Worm (Caenorhabditis elegans) whole organism, early embryonic: ENCODE data around the gene denn-4.

Source experiments
- F13C5.2 ChIP-seq: sonication (generic microtip); optimal IDR thresholded peaks from 2 replicates; lab custom pipeline; 2017; ENCODE audit warnings: mild to moderate bottlenecking, missing genetic modification characterization, inconsistent platforms, missing compliant biosample characterization
- ama-1 ChIP-seq: fragments of 150-350 bp; optimal IDR thresholded peaks from 2 replicates; lab custom pipeline; 2014
- ceh-36 ChIP-seq: sonication (generic microtip); optimal IDR thresholded peaks from 2 replicates; lab custom pipeline; 2016; ENCODE audit warnings: missing genetic modification characterization, inconsistent platforms, missing compliant biosample characterization
- flt-1 ChIP-seq: fragments of 200-800 bp; sonication (Bioruptor generic); IDR thresholded peaks from 2 replicates; pipeline ENCODE4 v1.3.6; 2022; ENCODE audit warnings: missing genetic modification characterization, missing compliant biosample characterization
- hmbx-1 ChIP-seq: sonication (generic microtip); optimal IDR thresholded peaks from 2 replicates; lab custom pipeline; 2016; ENCODE audit warnings: mild to moderate bottlenecking, missing genetic modification characterization, missing compliant biosample characterization
- pes-1 ChIP-seq: fragments of 200-800 bp; sonication (Bioruptor generic); IDR thresholded peaks from 2 replicates; pipeline ENCODE4 v1.3.6; 2022; ENCODE audit warnings: missing genetic modification reagents, missing genetic modification characterization, missing compliant biosample characterization
- scrt-1 ChIP-seq: fragments of 200-800 bp; sonication (Bioruptor generic); IDR thresholded peaks from 2 replicates; pipeline ENCODE4 v1.3.6; 2022; ENCODE audit warnings: missing genetic modification characterization, missing compliant biosample characterization
- tbx-11 ChIP-seq: fragments of 200-800 bp; sonication (Bioruptor generic); IDR thresholded peaks from 2 replicates; pipeline ENCODE4 v1.3.6; 2022; ENCODE audit warnings: missing genetic modification characterization, missing compliant biosample characterization
- tra-4 ChIP-seq: sonication (generic microtip); optimal IDR thresholded peaks from 2 replicates; lab custom pipeline; 2017; ENCODE audit warnings: missing genetic modification characterization, missing compliant biosample characterization

- TF ChIP-seq ama-1 (lab: Kevin White, UChicago) (no peak), hmbx-1 (tag; lab: Kevin White, UChicago) (no peak), ceh-36 (tag; lab: Kevin White, UChicago) (no peak), tbx-11 (GFP tag; lab: Robert Waterston, UW) (no peak), pes-1 (GFP tag; lab: Robert Waterston, UW) (no peak), scrt-1 (GFP tag; lab: Robert Waterston, UW) (no peak), tra-4 (no peak), F13C5.2 (tag; lab: Kevin White, UChicago) (no peak), flt-1 (GFP tag; lab: Robert Waterston, UW) (no peak)
Measured at ce11 chrIV:1905250-1905649, 18.6 kb upstream of the denn-4 start.
